Fruit fly (Drosophila melanogaster): Measurements from ENCODE around the gene Argk2.

Gene Argk2

DNA sequence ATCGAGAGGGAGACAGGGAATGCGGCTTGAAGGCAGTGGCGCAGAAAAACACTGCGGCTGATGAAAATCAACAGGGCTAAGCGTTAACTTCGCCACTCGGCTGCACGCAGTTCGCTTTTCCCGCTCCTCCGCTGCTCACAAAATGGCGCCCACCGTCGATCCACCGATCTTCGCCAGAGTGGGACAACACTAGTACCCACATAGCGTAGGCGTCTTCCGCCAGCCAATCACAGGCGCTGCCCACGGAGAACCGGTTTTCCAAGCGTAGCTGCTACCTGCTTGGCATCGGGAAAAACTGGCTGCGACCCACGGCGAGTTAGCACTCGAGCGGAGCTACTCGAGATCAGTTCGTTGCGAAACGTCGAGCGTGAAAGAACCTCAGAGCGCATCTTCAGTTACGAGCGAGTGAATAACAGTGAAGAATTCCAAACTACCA, 6.2 kb upstream of the Argk2 start, which contains the start of gene Doc1 (continued):
- no peak for TF ChIP-seq ro (GFP tag; IDR thresholded peaks at IDR 0.05)
- no peak for TF ChIP-seq dpn (GFP tag; optimal IDR thresholded peaks at IDR 0.05)
- peak; percentile 61; the same call in 2 of the 3 replicates for TF ChIP-seq CG6791 (GFP tag; IDR thresholded peaks at IDR 0.05; ENCODE audit: partially characterized antibody)
- TF ChIP-seq ssp (GFP tag; IDR thresholded peaks at IDR 0.05): no peak
- no peak for TF ChIP-seq CG13894 (tag; optimal IDR thresholded peaks at IDR 0.05)
- no peak for TF ChIP-seq Gug (GFP tag; IDR thresholded peaks at IDR 0.05)
- no peak for TF ChIP-seq CG4854 (GFP tag; optimal IDR thresholded peaks at IDR 0.05)
- TF ChIP-seq tgo (GFP tag; IDR thresholded peaks at IDR 0.05): no peak
- TF ChIP-seq so (GFP tag; IDR thresholded peaks at IDR 0.05): no peak
- no peak for TF ChIP-seq sc (optimal IDR thresholded peaks at IDR 0.05)
- TF ChIP-seq sc (GFP tag; optimal IDR thresholded peaks at IDR 0.05): no peak
- no peak for TF ChIP-seq dan (GFP tag; IDR thresholded peaks at IDR 0.05)
- no peak for TF ChIP-seq cas (GFP tag; IDR thresholded peaks at IDR 0.05)
- TF ChIP-seq CG10366 (GFP tag; IDR thresholded peaks at IDR 0.05): no peak
- no peak for TF ChIP-seq nau (GFP tag; optimal IDR thresholded peaks at IDR 0.05)
- no peak for TF ChIP-seq HLH54F (GFP tag; optimal IDR thresholded peaks at IDR 0.05)

dm6 chr3L:9042200-9042988, 4.8 kb upstream of the Argk2 start:
- TF ChIP-seq slp2 (GFP tag; optimal IDR thresholded peaks at IDR 0.05) (no peak), CG3407 (GFP tag; optimal IDR thresholded peaks at IDR 0.05) (peak; percentile 1), CG10543 (GFP tag; optimal IDR thresholded peaks at IDR 0.05) (no peak), sqz (GFP tag; optimal IDR thresholded peaks at IDR 0.05) (no peak), CG14441 (GFP tag; IDR thresholded peaks at IDR 0.05) (no peak), CG1529 (GFP tag; optimal IDR thresholded peaks at IDR 0.05) (peak; percentile 15), scrt (GFP tag; optimal IDR thresholded peaks at IDR 0.05) (no peak), oc (tag; optimal IDR thresholded peaks at IDR 0.05) (peak; percentile 87), chm (GFP tag; IDR thresholded peaks at IDR 0.05) (no peak), Hsf (GFP tag; optimal IDR thresholded peaks at IDR 0.05) (no peak), org-1 (GFP tag; optimal IDR thresholded peaks at IDR 0.05) (no peak), trem (tag; optimal IDR thresholded peaks at IDR 0.05) (peak; percentile 45), HmgD (GFP tag; optimal IDR thresholded peaks at IDR 0.05) (no peak), ranshi (GFP tag; IDR thresholded peaks at IDR 0.05) (peak; percentile 14; the same call in 1 of the 2 replicates), CG31388 (GFP tag; optimal IDR thresholded peaks at IDR 0.05) (no peak), CG7556 (GFP tag; optimal IDR thresholded peaks at IDR 0.05) (peak; percentile 39), row (GFP tag; IDR thresholded peaks at IDR 0.05) (peak; percentile 55), fd3F (GFP tag; optimal IDR thresholded peaks at IDR 0.05) (no peak), HLH4C (GFP tag; IDR thresholded peaks at IDR 0.05; ENCODE audit: partially characterized antibody) (no peak), grau (tag; optimal IDR thresholded peaks at IDR 0.05) (peak; percentile 38), fru (optimal IDR thresholded peaks at IDR 0.05) (no peak), Aef1 (GFP tag; IDR thresholded peaks at IDR 0.05) (no peak), nerfin-1 (tag; optimal IDR thresholded peaks at IDR 0.05) (peak; percentile 32), tup (GFP tag; optimal IDR thresholded peaks at IDR 0.05) (no peak), ERR (GFP tag; optimal IDR thresholded peaks at IDR 0.05) (no peak), ash1 (GFP tag; optimal IDR thresholded peaks at IDR 0.05) (no peak), CG15601 (tag; optimal IDR thresholded peaks at IDR 0.05) (peak; percentile 59), Dfd (GFP tag; optimal IDR thresholded peaks at IDR 0.05) (no peak), Nf-YB (GFP tag; optimal IDR thresholded peaks at IDR 0.05) (no peak), CG10209 (GFP tag; optimal IDR thresholded peaks at IDR 0.05) (peak; percentile 31), Oli (tag; optimal IDR thresholded peaks at IDR 0.05) (peak; percentile 49), sens-2 (GFP tag; IDR thresholded peaks at IDR 0.05) (no peak), unpg (GFP tag; optimal IDR thresholded peaks at IDR 0.05) (peak; percentile 55), CG1647 (GFP tag; optimal IDR thresholded peaks at IDR 0.05) (no peak), CG31441 (GFP tag; IDR thresholded peaks at IDR 0.05) (peak; percentile 70)
